Fruit fly (Drosophila melanogaster): ENCODE results near the gene CG44532.

DNA sequence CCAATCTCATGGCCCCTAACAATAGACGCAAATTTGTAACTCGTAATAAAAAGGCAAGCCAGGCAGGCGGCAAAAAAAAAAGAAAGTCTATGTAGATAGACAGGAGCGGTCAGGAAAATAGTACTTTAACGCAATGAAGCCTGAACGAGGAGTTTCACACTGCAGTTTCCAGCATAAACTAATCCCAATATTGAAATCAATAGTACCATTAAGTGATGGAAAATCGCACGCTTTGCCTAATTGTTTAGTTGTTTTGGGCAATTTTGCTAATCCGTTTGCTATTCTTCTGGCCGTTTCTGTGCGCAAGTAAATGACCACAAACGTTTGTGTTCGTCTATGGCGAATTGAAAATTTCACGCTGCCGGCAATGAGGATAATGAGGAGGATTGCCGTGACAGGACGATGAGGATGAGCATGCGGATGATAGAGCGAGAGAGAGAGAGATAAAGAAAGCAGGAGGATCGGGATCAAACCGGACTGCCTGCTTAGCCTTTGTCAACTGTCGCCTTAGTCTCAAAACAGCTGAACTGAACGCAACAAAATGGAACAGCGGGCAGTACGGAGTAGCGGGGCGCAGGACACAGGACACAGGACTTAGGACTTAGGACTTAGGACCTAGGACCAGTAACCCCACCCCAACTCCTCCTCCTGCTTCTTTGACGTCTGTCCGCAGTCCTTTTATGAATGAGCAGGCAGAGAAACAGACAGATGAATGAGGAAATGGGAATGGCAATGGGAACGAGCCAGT, 34.5 kb upstream of the CG44532 start:
- TF ChIP-seq sv (GFP tag; optimal IDR thresholded peaks at IDR 0.05), result no peak
- no peak for TF ChIP-seq h (GFP tag; optimal IDR thresholded peaks at IDR 0.05)
- TF ChIP-seq Abd-B (GFP tag; optimal IDR thresholded peaks at IDR 0.05), result no peak
- no peak for TF ChIP-seq OdsH (GFP tag; optimal IDR thresholded peaks at IDR 0.05)

Data from whole organism, wandering third instar larva.